Fruit fly (Drosophila melanogaster) whole organism, adult: ENCODE results near the gene Pat1.

ENCODE experiments used
- CG14711 ChIP-seq: fragments of 200-800 bp; sonication (Bioruptor generic); optimal IDR thresholded peaks from 2 replicates; lab custom pipeline; 2018; ENCODE audit warnings: missing biosample characterization, mild to moderate bottlenecking, missing genetic modification characterization, moderate library complexity
- bab1 ChIP-seq: fragments of 200-800 bp; sonication (Bioruptor generic); optimal IDR thresholded peaks from 3 replicates; lab custom pipeline; 2019; ENCODE audit warnings: missing biosample characterization, mild to moderate bottlenecking, missing genetic modification characterization, moderate library complexity
- ovo ChIP-seq: fragments of 200-800 bp; sonication (Bioruptor generic); optimal IDR thresholded peaks from 2 replicates; lab custom pipeline; 2016; ENCODE audit warnings: missing biosample characterization, missing genetic modification characterization

- TF ChIP-seq CG14711 (tag; lab: Kevin White, UChicago), result no peak
- no peak for TF ChIP-seq ovo
- peak; percentile 41 for TF ChIP-seq bab1 (GFP tag; lab: Kevin White, UChicago)
Measured at dm6 chrX:6545862-6546270, 44.7 kb upstream of the Pat1 start.
